Worm (Caenorhabditis elegans) whole organism, late embryonic: Measurements from ENCODE around the gene K06A4.7.

Experiments used
- C08G9.2 ChIP-seq: sonication (generic microtip); optimal IDR thresholded peaks from 2 replicates; lab custom pipeline; 2016; ENCODE audit warnings: mild to moderate bottlenecking, missing genetic modification characterization, moderate library complexity, missing compliant biosample characterization
- K02D7.2 ChIP-seq: sonication (generic microtip); optimal IDR thresholded peaks from 2 replicates; lab custom pipeline; 2017; ENCODE audit warnings: mild to moderate bottlenecking, missing genetic modification characterization, missing compliant biosample characterization
- K09A11.1 ChIP-seq: sonication (generic microtip); optimal IDR thresholded peaks from 2 replicates; lab custom pipeline; 2017; ENCODE audit warnings: antibody characterized with exemption, mild to moderate bottlenecking, missing genetic modification characterization, missing compliant biosample characterization; ENCODE audit not compliant: insufficient read depth
- ama-1 ChIP-seq: fragments of 150-350 bp; optimal IDR thresholded peaks from 2 replicates; lab custom pipeline; 2014
- ceh-22 ChIP-seq: sonication (generic microtip); optimal IDR thresholded peaks from 2 replicates; lab custom pipeline; 2017; ENCODE audit warnings: missing biosample characterization, missing genetic modification characterization
- ceh-31 ChIP-seq: sonication (generic microtip); optimal IDR thresholded peaks from 2 replicates; lab custom pipeline; 2016; ENCODE audit warnings: missing genetic modification characterization, missing compliant biosample characterization
- ceh-34 ChIP-seq: sonication (generic microtip); optimal IDR thresholded peaks from 2 replicates; lab custom pipeline; 2016; ENCODE audit warnings: mild to moderate bottlenecking, missing genetic modification characterization, missing compliant biosample characterization
- ceh-45 ChIP-seq: fragments of 200-800 bp; sonication (Bioruptor generic); IDR thresholded peaks from 2 replicates; pipeline ENCODE4 v1.3.6; 2022; ENCODE audit warnings: missing genetic modification reagents, missing genetic modification characterization, missing compliant biosample characterization
- ceh-48 ChIP-seq: sonication (generic microtip); optimal IDR thresholded peaks from 2 replicates; lab custom pipeline; 2016; ENCODE audit warnings: missing genetic modification characterization, inconsistent platforms, missing compliant biosample characterization
- ceh-6 ChIP-seq: fragments of 200-800 bp; sonication (Bioruptor generic); optimal IDR thresholded peaks from 2 replicates; lab custom pipeline; 2018; ENCODE audit warnings: mild to moderate bottlenecking, missing genetic modification characterization, missing compliant biosample characterization
- dmd-4 ChIP-seq: sonication (generic microtip); optimal IDR thresholded peaks from 2 replicates; lab custom pipeline; 2016; ENCODE audit warnings: borderline replicate concordance, missing genetic modification characterization, missing compliant biosample characterization
- dve-1 ChIP-seq: sonication (generic microtip); optimal IDR thresholded peaks from 2 replicates; lab custom pipeline; 2017; ENCODE audit warnings: antibody characterized with exemption, mild to moderate bottlenecking, missing genetic modification characterization, missing compliant biosample characterization
- elt-4 ChIP-seq: sonication (generic microtip); optimal IDR thresholded peaks from 2 replicates; lab custom pipeline; 2016; ENCODE audit warnings: missing genetic modification characterization, missing compliant biosample characterization
- ets-4 ChIP-seq: sonication (generic microtip); optimal IDR thresholded peaks from 2 replicates; lab custom pipeline; 2016; ENCODE audit warnings: missing genetic modification characterization, missing compliant biosample characterization
- fax-1 ChIP-seq: sonication (generic microtip); optimal IDR thresholded peaks from 2 replicates; lab custom pipeline; 2016; ENCODE audit warnings: missing genotype, missing genetic modification characterization, missing compliant biosample characterization
- fkh-10 ChIP-seq: fragments of 150-350 bp; optimal IDR thresholded peaks from 2 replicates; lab custom pipeline; 2014; ENCODE audit warnings: missing biosample characterization, missing genetic modification reagents, missing genetic modification characterization
- hlh-13 ChIP-seq: fragments of 200-800 bp; sonication (Bioruptor generic); optimal IDR thresholded peaks from 2 replicates; lab custom pipeline; 2018; ENCODE audit warnings: mild to moderate bottlenecking, missing genetic modification characterization, missing compliant biosample characterization
- hlh-15 ChIP-seq: sonication (generic microtip); optimal IDR thresholded peaks from 2 replicates; lab custom pipeline; 2016; ENCODE audit warnings: missing genetic modification characterization, missing compliant biosample characterization
- hlh-6 ChIP-seq: sonication (generic microtip); optimal IDR thresholded peaks from 2 replicates; lab custom pipeline; 2016; ENCODE audit warnings: missing genotype, missing genetic modification characterization, missing compliant biosample characterization
- madf-2 ChIP-seq: sonication (generic microtip); optimal IDR thresholded peaks from 2 replicates; lab custom pipeline; 2017; ENCODE audit warnings: missing genetic modification characterization, missing compliant biosample characterization
- mec-3 ChIP-seq: sonication (generic microtip); optimal IDR thresholded peaks from 2 replicates; lab custom pipeline; 2016; ENCODE audit warnings: borderline replicate concordance, missing genetic modification characterization, missing compliant biosample characterization
- nhr-232 ChIP-seq: sonication (generic microtip); optimal IDR thresholded peaks from 2 replicates; lab custom pipeline; 2016; ENCODE audit warnings: missing genetic modification characterization, missing compliant biosample characterization
- pat-9 ChIP-seq: fragments of 200-800 bp; sonication (Bioruptor generic); optimal IDR thresholded peaks from 2 replicates; lab custom pipeline; 2018; ENCODE audit warnings: mild to moderate bottlenecking, missing genetic modification characterization, moderate library complexity, missing compliant biosample characterization
- pax-1 ChIP-seq: fragments of 150-350 bp; optimal IDR thresholded peaks from 2 replicates; lab custom pipeline; 2014; ENCODE audit warnings: missing biosample characterization, missing genetic modification characterization
- pha-2 ChIP-seq: sonication (generic microtip); optimal IDR thresholded peaks from 2 replicates; lab custom pipeline; 2017; ENCODE audit warnings: mild to moderate bottlenecking, missing genetic modification characterization, missing compliant biosample characterization
- pqm-1 ChIP-seq: sonication (generic microtip); optimal IDR thresholded peaks from 2 replicates; lab custom pipeline; 2016; ENCODE audit warnings: missing genetic modification characterization, missing compliant biosample characterization
- pros-1 ChIP-seq: fragments of 150-350 bp; optimal IDR thresholded peaks from 2 replicates; lab custom pipeline; 2014; ENCODE audit warnings: missing biosample characterization, missing genetic modification reagents, missing genetic modification characterization
- rnt-1 ChIP-seq: sonication (generic microtip); optimal IDR thresholded peaks from 2 replicates; lab custom pipeline; 2016; ENCODE audit warnings: missing genetic modification characterization, missing compliant biosample characterization
- sdc-2 ChIP-seq: sonication (generic microtip); optimal IDR thresholded peaks from 2 replicates; lab custom pipeline; 2016; ENCODE audit warnings: missing genotype, missing genetic modification characterization, missing compliant biosample characterization
- sox-2 ChIP-seq: fragments of 200-800 bp; sonication (Bioruptor generic); IDR thresholded peaks from 2 replicates; pipeline ENCODE4 v1.3.6; 2022; ENCODE audit warnings: missing genetic modification reagents, missing genetic modification characterization, missing compliant biosample characterization
- sox-4 ChIP-seq: sonication (generic microtip); optimal IDR thresholded peaks from 2 replicates; lab custom pipeline; 2017; ENCODE audit warnings: mild to moderate bottlenecking, missing genetic modification characterization, inconsistent platforms, missing compliant biosample characterization
- unc-3 ChIP-seq, 2 experiments: fragments of 200-800 bp in 1 of 2; sonication (Bioruptor generic) in 1 of 2; sonication (generic microtip) in 1 of 2; conservative IDR thresholded peaks in 1 of 2; optimal IDR thresholded peaks in 1 of 2; 2 replicates each; pipeline versions ENCODE4 v1.3.6 to Lab custom; 2016 to 2022; ENCODE audit warnings: missing compliant biosample characterization in 2 of 2, missing genetic modification characterization in 2 of 2, missing genetic modification reagents in 1 of 2
- unc-42 ChIP-seq: sonication (generic microtip); optimal IDR thresholded peaks from 2 replicates; lab custom pipeline; 2016; ENCODE audit warnings: missing genotype, missing genetic modification characterization, missing compliant biosample characterization
- unc-55 ChIP-seq: sonication (generic microtip); optimal IDR thresholded peaks from 2 replicates; lab custom pipeline; 2017; ENCODE audit warnings: missing biosample characterization, missing genetic modification reagents, missing genetic modification characterization
- unc-86 ChIP-seq: sonication (generic microtip); optimal IDR thresholded peaks from 2 replicates; lab custom pipeline; 2016; ENCODE audit warnings: missing genetic modification characterization, missing compliant biosample characterization
- zip-5 ChIP-seq: sonication (generic microtip); optimal IDR thresholded peaks from 2 replicates; lab custom pipeline; 2016; ENCODE audit warnings: missing genetic modification characterization, missing compliant biosample characterization

K06A4.7 gene

DNA sequence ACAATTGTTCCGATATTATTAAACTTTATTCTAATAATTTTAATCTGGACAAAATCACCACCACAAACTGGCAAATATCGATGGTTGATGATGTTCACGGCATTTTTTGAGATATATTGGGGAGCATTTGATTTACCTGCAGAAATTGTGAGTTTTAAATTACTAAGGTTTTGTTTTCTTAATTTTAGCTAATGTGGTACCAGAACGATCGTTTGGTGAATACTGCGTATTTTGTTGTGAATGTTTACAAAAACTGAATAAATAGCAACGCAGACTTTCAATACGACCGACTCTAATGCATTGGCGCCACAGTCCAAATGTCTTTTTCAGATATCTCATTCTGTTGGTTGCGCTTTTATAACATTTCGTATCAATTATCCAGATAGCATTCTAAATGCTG lies 30.4 kb upstream of the K06A4.7 start:
- TF ChIP-seq K02D7.2 (tag; lab: Kevin White, UChicago) (no peak), sdc-2 (tag; lab: Kevin White, UChicago) (no peak), ama-1 (lab: Kevin White, UChicago) (no peak), K09A11.1 (tag; lab: Kevin White, UChicago) (no peak), sox-4 (tag; lab: Kevin White, UChicago) (no peak), ets-4 (tag; lab: Kevin White, UChicago) (no peak), rnt-1 (no peak), nhr-232 (tag; lab: Kevin White, UChicago) (no peak), ceh-34 (tag; lab: Kevin White, UChicago) (no peak), pat-9 (tag; lab: Kevin White, UChicago) (no peak), zip-5 (tag; lab: Kevin White, UChicago) (no peak), ceh-48 (tag; lab: Kevin White, UChicago) (no peak), ceh-22 (tag; lab: Kevin White, UChicago) (no peak), ceh-31 (no peak), hlh-15 (tag; lab: Kevin White, UChicago) (no peak), unc-55 (no peak), fax-1 (tag; lab: Kevin White, UChicago) (no peak), pros-1 (tag; lab: Kevin White, UChicago) (no peak), sox-2 (GFP tag; lab: Robert Waterston, UW) (no peak), pqm-1 (tag; lab: Kevin White, UChicago) (no peak)

DNA sequence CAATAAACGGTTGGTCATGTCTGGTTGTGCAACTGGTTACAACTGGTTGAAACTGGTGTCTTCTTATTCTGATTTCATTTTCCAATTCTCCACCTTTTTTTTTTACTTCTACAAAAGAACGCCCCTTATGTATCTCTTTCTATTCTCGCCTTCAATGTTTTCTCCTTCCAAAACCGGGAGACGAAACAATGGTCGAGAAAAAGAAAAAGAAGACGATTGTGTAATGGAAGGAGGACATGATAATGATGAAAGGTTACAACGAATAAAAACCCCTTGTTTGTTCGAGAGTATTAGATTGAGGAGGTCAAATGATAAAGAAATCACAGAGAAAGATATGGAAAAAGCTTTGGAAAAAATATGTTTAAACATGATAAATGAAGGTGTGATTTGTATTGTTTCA lies 27.5 kb upstream of the K06A4.7 start, which contains the start of gene C50F4.8:
Gene C50F4.8 (minus strand): TSS at position 28 of the 400 bp plus-strand sequence.
- TF ChIP-seq hlh-6 (tag; lab: Kevin White, UChicago) = no peak

DNA sequence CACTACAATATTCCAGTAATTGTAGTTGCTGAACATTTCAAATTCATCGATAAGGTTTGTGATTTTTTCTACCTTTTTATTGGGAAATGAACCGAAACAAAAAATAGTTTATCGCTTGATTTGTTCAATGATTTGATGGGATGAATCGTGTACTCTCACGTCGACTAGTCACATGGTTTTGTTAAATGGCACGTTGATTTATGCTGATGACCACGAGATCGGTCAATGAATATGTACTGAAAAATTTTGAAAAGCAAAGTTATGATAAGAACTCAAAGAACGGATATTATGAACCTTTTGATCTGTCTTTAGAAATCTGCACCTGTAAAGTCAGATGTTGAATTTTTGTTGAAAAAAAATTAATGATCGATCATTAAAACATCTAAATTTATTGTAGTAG lies 25.0 kb upstream of the K06A4.7 start:
- TF ChIP-seq unc-42 (tag; lab: Kevin White, UChicago) (no peak), unc-86 (tag; lab: Kevin White, UChicago) (no peak), ceh-34 (tag; lab: Kevin White, UChicago) (no peak), dve-1 (tag; lab: Kevin White, UChicago) (no peak), ceh-31 (no peak), C08G9.2 (tag; lab: Kevin White, UChicago) (no peak), fkh-10 (GFP tag; lab: Kevin White, UChicago) (no peak), pax-1 (tag; lab: Kevin White, UChicago) (no peak), mec-3 (no peak), ama-1 (lab: Kevin White, UChicago) (no peak), sox-2 (GFP tag; lab: Robert Waterston, UW) (no peak), elt-4 (no peak), unc-3 (GFP tag; conservative IDR thresholded peaks at IDR 0.05; lab: Robert Waterston, UW) (no peak), unc-3 (tag; optimal IDR thresholded peaks at IDR 0.05; lab: Kevin White, UChicago) (no peak), sox-4 (tag; lab: Kevin White, UChicago) (no peak), ceh-6 (GFP tag; lab: Kevin White, UChicago) (no peak), pha-2 (no peak), ceh-45 (GFP tag; lab: Robert Waterston, UW) (no peak), hlh-13 (GFP tag; lab: Kevin White, UChicago) (no peak), sdc-2 (tag; lab: Kevin White, UChicago) (no peak)

DNA sequence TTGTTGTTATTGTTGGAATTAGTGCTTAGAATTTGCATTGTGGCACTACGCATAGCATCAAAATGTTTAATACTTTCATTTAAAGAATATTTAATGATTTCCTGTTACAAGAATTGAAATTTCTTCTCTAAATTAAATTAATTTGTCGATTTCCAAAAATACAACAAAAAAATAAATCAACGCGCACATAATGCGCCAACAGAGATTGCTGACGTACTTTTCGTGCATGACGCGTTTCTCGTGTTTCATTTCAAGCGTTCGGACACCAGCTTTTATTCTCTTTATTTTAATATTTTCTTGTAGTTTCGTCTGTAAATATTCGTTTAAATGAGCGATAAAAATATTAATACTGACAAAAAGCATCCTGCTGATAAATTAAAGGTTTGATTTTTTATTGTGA lies 22.3 kb upstream of the K06A4.7 start, which contains the start of gene eif-2Bdelta:
Gene eif-2Bdelta (plus strand): TSS at position 235 of the 400 bp plus-strand sequence.
- TF ChIP-seq hlh-13 (GFP tag; lab: Kevin White, UChicago) (no peak), madf-2 (tag; lab: Kevin White, UChicago) (no peak), dmd-4 (tag; lab: Kevin White, UChicago) (no peak), sdc-2 (tag; lab: Kevin White, UChicago) (no peak), ceh-34 (tag; lab: Kevin White, UChicago) (no peak)
- TF ChIP-seq, all 69 proteins: peak for 0
